Worm (Caenorhabditis elegans) whole organism, midembryonic: Measurements from ENCODE around the gene T16G12.7.

Experiments used
- T22C8.4 ChIP-seq: fragments of 200-800 bp; sonication (Bioruptor generic); IDR thresholded peaks from 2 replicates; pipeline ENCODE4 v1.3.6; 2022; ENCODE audit warnings: missing genetic modification characterization, missing compliant biosample characterization
- cog-1 ChIP-seq: sonication (generic microtip); optimal IDR thresholded peaks from 2 replicates; lab custom pipeline; 2016; ENCODE audit warnings: missing genetic modification characterization, missing compliant biosample characterization
- flt-1 ChIP-seq: fragments of 200-800 bp; sonication (Bioruptor generic); IDR thresholded peaks from 2 replicates; pipeline ENCODE4 v1.3.6; 2022; ENCODE audit warnings: missing genetic modification characterization, missing compliant biosample characterization
- ref-1 ChIP-seq: fragments of 200-800 bp; sonication (Bioruptor generic); conservative IDR thresholded peaks from 2 replicates; pipeline ENCODE4 v1.3.6; 2022; ENCODE audit warnings: missing genetic modification reagents, missing genetic modification characterization, missing compliant biosample characterization
- tab-1 ChIP-seq: fragments of 200-800 bp; sonication (Bioruptor generic); IDR thresholded peaks from 2 replicates; pipeline ENCODE4 v1.3.6; 2022; ENCODE audit warnings: missing genetic modification characterization, missing compliant biosample characterization

- TF ChIP-seq tab-1 (no peak), ref-1 (no peak), flt-1 (GFP tag; lab: Robert Waterston, UW) (no peak), cog-1 (tag; lab: Kevin White, UChicago) (no peak), T22C8.4 (GFP tag; lab: Robert Waterston, UW) (no peak)
Observed at ce11 chrIII:10057518-10057917, 17.6 kb upstream of the T16G12.7 start, which contains the start of gene T16G12.4.
